Worm (Caenorhabditis elegans) whole organism, L2 larva: ENCODE measurements around the gene gpa-6.

ENCODE experiments used
- ama-1 ChIP-seq: fragments of 150-350 bp; optimal IDR thresholded peaks from 2 replicates; lab custom pipeline; 2018; ENCODE audit warnings: inconsistent platforms
- elt-1 ChIP-seq: fragments of 150-350 bp; optimal IDR thresholded peaks from 2 replicates; lab custom pipeline; 2014; ENCODE audit warnings: missing biosample characterization, missing genetic modification characterization
- fos-1 ChIP-seq: fragments of 150-350 bp; optimal IDR thresholded peaks from 2 replicates; lab custom pipeline; 2014; ENCODE audit warnings: missing biosample characterization, missing genetic modification characterization
- lin-11 ChIP-seq: fragments of 150-350 bp; sonication (generic microtip); optimal IDR thresholded peaks from 2 replicates; lab custom pipeline; 2014; ENCODE audit warnings: missing biosample characterization, missing genetic modification characterization, inconsistent platforms, mixed read lengths
- lin-13 ChIP-seq: fragments of 150-350 bp; optimal IDR thresholded peaks from 2 replicates; lab custom pipeline; 2014; ENCODE audit warnings: missing biosample characterization, missing genetic modification reagents, missing genetic modification characterization
- lin-39 ChIP-seq: fragments of 150-350 bp; optimal IDR thresholded peaks from 2 replicates; lab custom pipeline; 2014; ENCODE audit warnings: missing biosample characterization, missing genetic modification reagents, missing genetic modification characterization
- mab-5 ChIP-seq: fragments of 150-350 bp; optimal IDR thresholded peaks from 2 replicates; lab custom pipeline; 2014; ENCODE audit warnings: missing biosample characterization, missing genetic modification characterization
- nhr-11 ChIP-seq: fragments of 150-350 bp; optimal IDR thresholded peaks from 2 replicates; lab custom pipeline; 2014; ENCODE audit warnings: missing biosample characterization, missing genetic modification characterization
- nhr-129 ChIP-seq: fragments of 150-350 bp; optimal IDR thresholded peaks from 2 replicates; lab custom pipeline; 2014; ENCODE audit warnings: missing biosample characterization, missing genetic modification characterization
- nhr-21 ChIP-seq: fragments of 150-350 bp; optimal IDR thresholded peaks from 2 replicates; lab custom pipeline; 2014; ENCODE audit warnings: missing biosample characterization, missing genetic modification characterization
- nhr-237 ChIP-seq: fragments of 150-350 bp; optimal IDR thresholded peaks from 2 replicates; lab custom pipeline; 2014; ENCODE audit warnings: missing biosample characterization, missing genetic modification characterization
- skn-1 ChIP-seq: sonication (generic microtip); optimal IDR thresholded peaks from 2 replicates; lab custom pipeline; 2017; ENCODE audit warnings: missing biosample characterization, missing genetic modification characterization
- unc-55 ChIP-seq: fragments of 150-350 bp; sonication (generic microtip); optimal IDR thresholded peaks from 3 replicates; lab custom pipeline; 2014; ENCODE audit warnings: missing biosample characterization, missing genetic modification reagents, missing genetic modification characterization
- unc-62 ChIP-seq: fragments of 150-350 bp; optimal IDR thresholded peaks from 2 replicates; lab custom pipeline; 2014; ENCODE audit warnings: missing biosample characterization, missing genetic modification reagents, missing genetic modification characterization

DNA sequence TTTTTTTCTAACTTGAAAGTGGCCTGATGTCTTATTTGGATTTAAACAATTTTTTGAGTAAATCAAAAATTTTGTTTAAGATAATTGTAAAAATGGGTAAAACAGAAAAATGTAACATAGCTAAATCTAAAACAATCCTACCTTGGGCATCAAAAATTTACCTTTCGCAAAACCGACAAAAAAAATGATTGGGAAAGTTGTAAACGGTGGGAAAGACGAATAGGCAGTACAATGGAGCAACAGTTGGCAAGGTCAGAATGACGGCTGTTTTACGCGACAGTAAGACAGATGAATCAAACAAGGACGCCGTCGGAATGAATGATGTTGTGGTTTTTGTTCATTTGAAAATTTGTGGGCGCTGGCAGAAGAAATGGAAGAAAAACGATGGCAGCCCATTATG is 16.6 kb upstream of the gpa-6 start:
- no peak for TF ChIP-seq unc-62 (GFP tag; lab: Kevin White, UChicago)
- no peak for TF ChIP-seq mab-5
- no peak for TF ChIP-seq lin-39
- no peak for TF ChIP-seq nhr-237 (tag; lab: Kevin White, UChicago)
- no peak for TF ChIP-seq ama-1 (lab: Kevin White, UChicago)
- no peak for TF ChIP-seq nhr-129
- TF ChIP-seq elt-1 (tag; lab: Kevin White, UChicago), result no peak
- TF ChIP-seq nhr-21 (tag; lab: Kevin White, UChicago), result no peak
- TF ChIP-seq nhr-11 (tag; lab: Kevin White, UChicago), result no peak
- TF ChIP-seq skn-1 (tag; lab: Kevin White, UChicago), result no peak
- TF ChIP-seq fos-1, result no peak
- no peak for TF ChIP-seq unc-55 (GFP tag; lab: Kevin White, UChicago)
- TF ChIP-seq lin-11 (tag; lab: Kevin White, UChicago), result no peak
- TF ChIP-seq lin-13 (GFP tag; lab: Kevin White, UChicago), result no peak
